Fruit fly (Drosophila melanogaster) whole organism, embryonic: ENCODE results near the gene Rpt5.

Experiments used
- Asciz ChIP-seq: fragments of 200-800 bp; sonication (Bioruptor generic); optimal IDR thresholded peaks from 2 replicates; lab custom pipeline; 2017; ENCODE audit warnings: missing biosample characterization, mild to moderate bottlenecking, missing genetic modification characterization, missing genetic modification reagents
- Atf6 ChIP-seq: fragments of 200-800 bp; sonication (Bioruptor generic); IDR thresholded peaks from 2 replicates; pipeline ENCODE4 v1.3.6; 2022; ENCODE audit warnings: missing biosample characterization, missing genetic modification characterization
- B-H2 ChIP-seq: fragments of 200-800 bp; sonication (Bioruptor generic); optimal IDR thresholded peaks from 2 replicates; lab custom pipeline; 2018; ENCODE audit warnings: missing biosample characterization, mild to moderate bottlenecking, missing genetic modification characterization
- Bdp1 ChIP-seq: fragments of 200-800 bp; sonication (Bioruptor generic); optimal IDR thresholded peaks from 3 replicates; lab custom pipeline; 2016; ENCODE audit warnings: missing biosample characterization, missing genetic modification characterization
- CG10321 ChIP-seq: fragments of 200-800 bp; sonication (Bioruptor generic); IDR thresholded peaks from 2 replicates; pipeline ENCODE4 v1.3.6; 2022; ENCODE audit warnings: missing biosample characterization, missing genetic modification characterization
- CG11247 ChIP-seq: fragments of 200-800 bp; sonication (Bioruptor generic); IDR thresholded peaks from 2 replicates; pipeline ENCODE4 v1.3.6; 2022; ENCODE audit warnings: missing biosample characterization, missing genetic modification characterization
- CG11696 ChIP-seq: fragments of 200-800 bp; sonication (Bioruptor generic); IDR thresholded peaks from 2 replicates; pipeline ENCODE4 v1.3.6; 2022; ENCODE audit warnings: missing biosample characterization, missing genetic modification characterization
- CG12219 ChIP-seq: fragments of 200-800 bp; sonication (Bioruptor generic); optimal IDR thresholded peaks from 3 replicates; lab custom pipeline; 2018; ENCODE audit warnings: missing biosample characterization, mild to moderate bottlenecking, missing genetic modification characterization
- CG16863 ChIP-seq: fragments of 200-800 bp; sonication (Bioruptor generic); optimal IDR thresholded peaks from 3 replicates; lab custom pipeline; 2016; ENCODE audit warnings: missing biosample characterization, missing genetic modification characterization
- CG18011 ChIP-seq: fragments of 200-800 bp; sonication (Bioruptor generic); optimal IDR thresholded peaks from 2 replicates; lab custom pipeline; 2017; ENCODE audit warnings: missing biosample characterization, missing genetic modification characterization, mild to moderate bottlenecking, moderate library complexity, missing genotype
- CG2875 ChIP-seq: fragments of 200-800 bp; sonication (Bioruptor generic); optimal IDR thresholded peaks from 2 replicates; lab custom pipeline; 2017; ENCODE audit warnings: missing biosample characterization, mild to moderate bottlenecking, missing genetic modification characterization, missing genetic modification reagents
- CG2889 ChIP-seq: fragments of 200-800 bp; sonication (Bioruptor generic); IDR thresholded peaks from 3 replicates; pipeline ENCODE4 v1.3.6; 2022; ENCODE audit warnings: missing biosample characterization, missing genetic modification characterization
- CG34376 ChIP-seq: fragments of 200-800 bp; sonication (Bioruptor generic); optimal IDR thresholded peaks from 2 replicates; lab custom pipeline; 2018; ENCODE audit warnings: missing biosample characterization, mild to moderate bottlenecking, missing genetic modification characterization
- CG5180 ChIP-seq: fragments of 200-800 bp; sonication (Bioruptor generic); optimal IDR thresholded peaks from 3 replicates; lab custom pipeline; 2017; ENCODE audit warnings: missing biosample characterization, missing genetic modification characterization, mild to moderate bottlenecking, moderate library complexity, missing genetic modification reagents
- CG8089 ChIP-seq: fragments of 200-800 bp; sonication (Bioruptor generic); optimal IDR thresholded peaks from 3 replicates; lab custom pipeline; 2016; ENCODE audit warnings: missing biosample characterization, missing genetic modification characterization
- CG9727 ChIP-seq: fragments of 200-800 bp; sonication (Bioruptor generic); optimal IDR thresholded peaks from 3 replicates; lab custom pipeline; 2017; ENCODE audit warnings: missing biosample characterization, mild to moderate bottlenecking, missing genetic modification characterization
- CkIIα-i1 ChIP-seq: fragments of 200-800 bp; sonication (Bioruptor generic); IDR thresholded peaks from 2 replicates; pipeline ENCODE4 v1.3.6; 2022; ENCODE audit warnings: missing biosample characterization, missing genetic modification characterization
- Doc3 ChIP-seq: fragments of 200-800 bp; sonication (Bioruptor generic); IDR thresholded peaks from 3 replicates; pipeline ENCODE4 v1.3.6; 2022; ENCODE audit warnings: missing biosample characterization, missing genetic modification characterization; ENCODE audit not compliant: partially characterized antibody
- Dp ChIP-seq: fragments of 200-800 bp; sonication (Bioruptor generic); optimal IDR thresholded peaks from 2 replicates; lab custom pipeline; 2018; ENCODE audit warnings: missing biosample characterization, mild to moderate bottlenecking, missing genetic modification characterization, moderate library complexity
- Gsc ChIP-seq: fragments of 200-800 bp; sonication (Bioruptor generic); IDR thresholded peaks from 2 replicates; pipeline ENCODE4 v1.3.6; 2022; ENCODE audit warnings: missing biosample characterization, missing genetic modification characterization
- HLH3B ChIP-seq: fragments of 200-800 bp; sonication (Bioruptor generic); IDR thresholded peaks from 2 replicates; pipeline ENCODE4 v1.3.6; 2022; ENCODE audit warnings: missing biosample characterization, missing genetic modification characterization
- Mad ChIP-seq: fragments of 200-800 bp; sonication (Bioruptor generic); optimal IDR thresholded peaks from 2 replicates; lab custom pipeline; 2016; ENCODE audit warnings: missing biosample characterization, missing genetic modification characterization
- Nf-YA ChIP-seq: fragments of 200-800 bp; sonication (Bioruptor generic); IDR thresholded peaks from 2 replicates; pipeline ENCODE4 v1.3.6; 2022; ENCODE audit warnings: missing biosample characterization, missing genetic modification characterization
- Nf-YC ChIP-seq: fragments of 200-800 bp; optimal IDR thresholded peaks from 3 replicates; lab custom pipeline; 2019; ENCODE audit warnings: missing biosample characterization, mild to moderate bottlenecking, missing genetic modification characterization, moderate library complexity
- Pdp1 ChIP-seq, 2 experiments: fragments of 200-800 bp; sonication (Bioruptor generic); optimal IDR thresholded peaks; 3 replicates each; lab custom pipeline; 2016; ENCODE audit warnings: missing biosample characterization in 2 of 2, missing genetic modification characterization in 2 of 2, mild to moderate bottlenecking in 1 of 2, moderate library complexity in 1 of 2
- Taf1 ChIP-seq: fragments of 200-800 bp; sonication (Bioruptor generic); IDR thresholded peaks from 2 replicates; pipeline ENCODE4 v1.3.6; 2022; ENCODE audit warnings: missing biosample characterization, missing genetic modification characterization
- Xbp1 ChIP-seq: fragments of 200-800 bp; sonication (Bioruptor generic); optimal IDR thresholded peaks from 3 replicates; lab custom pipeline; 2016; ENCODE audit warnings: missing biosample characterization, mild to moderate bottlenecking, missing genetic modification characterization
- bowl ChIP-seq: fragments of 200-800 bp; sonication (Bioruptor generic); IDR thresholded peaks from 2 replicates; pipeline ENCODE4 v1.3.6; 2022; ENCODE audit warnings: missing biosample characterization, missing genetic modification characterization
- cas ChIP-seq: fragments of 200-800 bp; sonication (Bioruptor generic); IDR thresholded peaks from 2 replicates; pipeline ENCODE4 v1.3.6; 2022; ENCODE audit warnings: missing biosample characterization, missing genetic modification characterization
- cwo ChIP-seq: fragments of 200-800 bp; sonication (Bioruptor generic); optimal IDR thresholded peaks from 3 replicates; lab custom pipeline; 2017; ENCODE audit warnings: missing biosample characterization, missing genetic modification characterization, mild to moderate bottlenecking, moderate library complexity, missing genetic modification reagents
- disco-r ChIP-seq: fragments of 200-800 bp; sonication (Bioruptor generic); optimal IDR thresholded peaks from 2 replicates; lab custom pipeline; 2016; ENCODE audit warnings: missing biosample characterization, missing genetic modification characterization
- exex ChIP-seq: fragments of 200-800 bp; sonication (Bioruptor generic); optimal IDR thresholded peaks from 4 replicates; lab custom pipeline; 2018; ENCODE audit warnings: missing biosample characterization, mild to moderate bottlenecking, missing genetic modification characterization, moderate library complexity
- fru ChIP-seq: fragments of >200 bp; optimal IDR thresholded peaks from 2 replicates; lab custom pipeline; 2017
- gem ChIP-seq: fragments of 200-800 bp; sonication (Bioruptor generic); optimal IDR thresholded peaks from 2 replicates; lab custom pipeline; 2019; ENCODE audit warnings: missing biosample characterization, mild to moderate bottlenecking, missing genetic modification characterization, moderate library complexity
- hkb ChIP-seq, 2 experiments: fragments of 200-800 bp in 1 of 2; fragments of >200 bp in 1 of 2; sonication (Bioruptor generic) in 1 of 2; IDR thresholded peaks in 1 of 2; optimal IDR thresholded peaks in 1 of 2; 2 replicates each; pipeline versions ENCODE4 v1.3.6 to Lab custom; 2017 to 2022; ENCODE audit warnings: missing biosample characterization in 1 of 2, missing genetic modification characterization in 1 of 2
- lilli ChIP-seq: fragments of 200-800 bp; sonication (Bioruptor generic); optimal IDR thresholded peaks from 3 replicates; lab custom pipeline; 2016; ENCODE audit warnings: missing biosample characterization, missing genetic modification characterization
- lmd ChIP-seq: fragments of 200-800 bp; sonication (Bioruptor generic); IDR thresholded peaks from 2 replicates; pipeline ENCODE4 v1.3.6; 2022; ENCODE audit warnings: missing biosample characterization, missing genetic modification characterization
- maf-S ChIP-seq: fragments of 200-800 bp; sonication (Bioruptor generic); optimal IDR thresholded peaks from 2 replicates; lab custom pipeline; 2016; ENCODE audit warnings: missing biosample characterization, missing genetic modification characterization
- mirr ChIP-seq: fragments of 200-800 bp; sonication (Bioruptor generic); optimal IDR thresholded peaks from 3 replicates; lab custom pipeline; 2018; ENCODE audit warnings: missing biosample characterization, mild to moderate bottlenecking, missing genetic modification characterization
- mld ChIP-seq: fragments of 200-800 bp; sonication (Bioruptor generic); IDR thresholded peaks from 3 replicates; pipeline ENCODE4 v1.3.6; 2022; ENCODE audit warnings: missing biosample characterization, missing genetic modification characterization; ENCODE audit not compliant: partially characterized antibody
- pfk ChIP-seq: fragments of 200-800 bp; sonication (Bioruptor generic); optimal IDR thresholded peaks from 2 replicates; lab custom pipeline; 2018; ENCODE audit warnings: missing biosample characterization, mild to moderate bottlenecking, missing genetic modification characterization, moderate library complexity
- sc ChIP-seq, 3 experiments: fragments of >200 bp in 2 of 3; fragments of 200-800 bp in 1 of 3; sonication (Bioruptor generic) in 1 of 3; optimal IDR thresholded peaks; 2 replicates in 2 of 3; 3 replicates in 1 of 3; lab custom pipeline; 2017; ENCODE audit warnings: mild to moderate bottlenecking in 1 of 3, missing biosample characterization in 1 of 3, missing genetic modification characterization in 1 of 3, missing genetic modification reagents in 1 of 3
- sd ChIP-seq: fragments of 200-800 bp; sonication (Bioruptor generic); optimal IDR thresholded peaks from 3 replicates; lab custom pipeline; 2018; ENCODE audit warnings: missing biosample characterization, mild to moderate bottlenecking, missing genetic modification characterization, moderate library complexity
- so ChIP-seq: fragments of 200-800 bp; sonication (Bioruptor generic); IDR thresholded peaks from 3 replicates; pipeline ENCODE4 v1.3.6; 2022; ENCODE audit warnings: missing biosample characterization, missing genetic modification characterization
- sob ChIP-seq: fragments of 200-800 bp; sonication (Bioruptor generic); IDR thresholded peaks from 2 replicates; pipeline ENCODE4 v1.3.6; 2022; ENCODE audit warnings: missing biosample characterization, missing genetic modification characterization

The Rpt5 gene

dm6 chr3R:23782456-23783402, 30.1 kb downstream of the Rpt5 start (continued):
- TF ChIP-seq maf-S (GFP tag; lab: Kevin White, UChicago) (peak; percentile 60), CG18011 (GFP tag; lab: Kevin White, UChicago) (peak; percentile 52), CG11247 (peak; percentile 63), CG5180 (peak; percentile 67)

- peak in 1 of 2 experiments; percentile 32 for TF ChIP-seq Pdp1 (GFP tag; optimal IDR thresholded peaks at IDR 0.05; lab: Kevin White, UChicago)
- peak; percentile 49 for TF ChIP-seq CG34376
- no peak for TF ChIP-seq cas (GFP tag; lab: Robert Waterston, UW)
- TF ChIP-seq exex (tag; lab: Kevin White, UChicago) = peak; percentile 59
- no peak for TF ChIP-seq CkIIα-i1 (GFP tag; lab: Robert Waterston, UW)
- TF ChIP-seq sd (tag; lab: Kevin White, UChicago) = peak; percentile 30
- peak; percentile 56 for TF ChIP-seq Nf-YC (tag; lab: Kevin White, UChicago)
- TF ChIP-seq mirr (GFP tag; lab: Kevin White, UChicago) = peak; percentile 46
Observed at dm6 chr3R:23783403-23783757, 30.7 kb downstream of the Rpt5 start.

dm6 chr3R:23783961-23784360, 31.3 kb downstream of the Rpt5 start:
- peak; percentile 51 for TF ChIP-seq lilli (GFP tag; lab: Kevin White, UChicago)
- TF ChIP-seq sob (GFP tag; lab: Robert Waterston, UW) = 0 out of 2 replicates have a peak, but pooled peaks have one; percentile 36
- peak; percentile 75 for TF ChIP-seq CG12219 (GFP tag; lab: Kevin White, UChicago)
- peak; percentile 43 for TF ChIP-seq Mad
- no peak for TF ChIP-seq CG11696 (GFP tag; lab: Robert Waterston, UW)
- TF ChIP-seq HLH3B (GFP tag; lab: Robert Waterston, UW) = peak; percentile 66
- TF ChIP-seq cwo (GFP tag; lab: Kevin White, UChicago) = peak; percentile 43
- TF ChIP-seq hkb (optimal IDR thresholded peaks at IDR 0.05; lab: Kevin White, UChicago) = no peak
- TF ChIP-seq hkb (GFP tag; IDR thresholded peaks at IDR 0.05; lab: Robert Waterston, UW) = peak; percentile 77
- TF ChIP-seq so (GFP tag; lab: Robert Waterston, UW) = peak; percentile 73; the same call in 1 of the 3 replicates
- peak; percentile 60; the same call in 1 of the 2 replicates for TF ChIP-seq Atf6 (GFP tag; lab: Robert Waterston, UW)
- no peak for TF ChIP-seq sc (optimal IDR thresholded peaks at IDR 0.05; lab: Kevin White, UChicago)
- TF ChIP-seq sc (GFP tag; optimal IDR thresholded peaks at IDR 0.05; lab: Kevin White, UChicago) = peak; percentile 81
- peak; percentile 71 for TF ChIP-seq Asciz (GFP tag; lab: Kevin White, UChicago)
- no peak for TF ChIP-seq B-H2 (GFP tag; lab: Kevin White, UChicago)
- no peak for TF ChIP-seq mld (GFP tag; lab: Robert Waterston, UW)
- peak; percentile 38 for TF ChIP-seq CG16863 (GFP tag; lab: Kevin White, UChicago)
- no peak for TF ChIP-seq Doc3 (GFP tag; lab: Robert Waterston, UW)
- TF ChIP-seq CG2889 (GFP tag; lab: Robert Waterston, UW) = no peak
- peak; percentile 84 for TF ChIP-seq CG2875 (GFP tag; lab: Kevin White, UChicago)
- peak; percentile 14 for TF ChIP-seq disco-r (GFP tag; lab: Kevin White, UChicago)
- TF ChIP-seq Xbp1 (GFP tag; lab: Kevin White, UChicago) = peak; percentile 76
- TF ChIP-seq CG10321 (GFP tag; lab: Robert Waterston, UW) = no peak
- TF ChIP-seq Bdp1 (GFP tag; lab: Kevin White, UChicago) = no peak
- peak; percentile 91 for TF ChIP-seq gem
- TF ChIP-seq lmd (GFP tag; lab: Robert Waterston, UW) = peak; percentile 73
- TF ChIP-seq Nf-YA = peak; percentile 44; the same call in 1 of the 2 replicates
- TF ChIP-seq Taf1 = no peak
- no peak for TF ChIP-seq Dp
- peak; percentile 77 for TF ChIP-seq CG9727 (GFP tag; lab: Kevin White, UChicago)
- no peak for TF ChIP-seq pfk (GFP tag; lab: Kevin White, UChicago)
- TF ChIP-seq Gsc (GFP tag; lab: Robert Waterston, UW) = no peak
- TF ChIP-seq CG8089 (GFP tag; lab: Kevin White, UChicago) = peak; percentile 37
- TF ChIP-seq fru (lab: Kevin White, UChicago) = no peak
- TF ChIP-seq bowl (GFP tag; lab: Robert Waterston, UW) = no peak
